Worm (Caenorhabditis elegans): ENCODE data around the gene F57C2.4.

ce11 chrII:14506245-14506644, 18.9 kb upstream of the F57C2.4 start, which contains the start of gene K10H10.12:
- TF ChIP-seq W03F9.2 (tag; optimal IDR thresholded peaks at IDR 0.05) (no peak), him-1 (tag; optimal IDR thresholded peaks at IDR 0.05) (no peak), dao-5 (tag; optimal IDR thresholded peaks at IDR 0.05) (no peak)

Data from whole organism, L4/young adult.